Worm (Caenorhabditis elegans): Measurements from ENCODE around the gene kin-30.
"Not testable (repeated sequence)": the region's sequence is repeated elsewhere in the genome, so short reads cannot be mapped to it uniquely, and the experiment has no call there.

DNA sequence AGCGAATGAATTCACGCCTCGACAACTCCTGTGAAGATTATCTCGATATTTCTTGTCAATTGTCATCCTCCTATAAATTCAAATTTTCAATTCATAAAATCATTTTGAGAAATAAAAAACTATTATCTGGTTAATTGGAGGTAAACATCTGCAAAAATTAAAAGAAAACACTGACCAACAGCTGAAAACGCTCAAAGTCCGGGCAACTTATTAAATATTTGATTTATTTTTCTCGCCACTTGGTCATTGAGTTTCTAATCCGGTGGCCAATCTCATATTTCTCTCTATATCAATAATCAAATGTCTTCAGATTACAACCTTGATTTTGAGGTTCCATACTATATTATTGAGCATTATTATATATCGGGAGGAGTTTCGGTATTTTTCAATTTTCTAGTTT lies 32.7 kb upstream of the kin-30 start, which contains the start of gene sri-24:
- not testable (repeated sequence) for TF ChIP-seq elt-1 (tag; optimal IDR thresholded peaks at IDR 0.05); ceh-82 (tag; optimal IDR thresholded peaks at IDR 0.05); nhr-11 (tag; optimal IDR thresholded peaks at IDR 0.05); nhr-237 (tag; optimal IDR thresholded peaks at IDR 0.05); nhr-77 (tag; optimal IDR thresholded peaks at IDR 0.05); R02D3.7 (tag; optimal IDR thresholded peaks at IDR 0.05); unc-62 (GFP tag; optimal IDR thresholded peaks at IDR 0.05); egl-27 (tag; optimal IDR thresholded peaks at IDR 0.05); aly-2 (tag; optimal IDR thresholded peaks at IDR 0.05); ztf-11 (tag; optimal IDR thresholded peaks at IDR 0.05)
